Worm (Caenorhabditis elegans): ENCODE data around the gene dlc-4.

Gene dlc-4

ce11 chrIV:16407800-16408199 is 35.3 kb upstream of the dlc-4 start:
- TF ChIP-seq ahr-1 (tag; optimal IDR thresholded peaks at IDR 0.05) (no peak), hlh-8 (tag; optimal IDR thresholded peaks at IDR 0.05) (no peak), nhr-232 (tag; optimal IDR thresholded peaks at IDR 0.05) (no peak), nhr-11 (tag; optimal IDR thresholded peaks at IDR 0.05) (no peak), zip-5 (tag; optimal IDR thresholded peaks at IDR 0.05) (no peak), hlh-13 (GFP tag; optimal IDR thresholded peaks at IDR 0.05) (no peak), madf-2 (tag; optimal IDR thresholded peaks at IDR 0.05) (no peak), che-1 (tag; optimal IDR thresholded peaks at IDR 0.05) (no peak)

- TF ChIP-seq ref-2 (tag; optimal IDR thresholded peaks at IDR 0.05) (peak; percentile 45), gmeb-2 (tag; optimal IDR thresholded peaks at IDR 0.05) (no peak), ceh-31 (tag; optimal IDR thresholded peaks at IDR 0.05) (peak; percentile 20), pax-1 (tag; optimal IDR thresholded peaks at IDR 0.05) (peak; percentile 28), tbx-2 (tag; optimal IDR thresholded peaks at IDR 0.05) (peak; percentile 77), Y22D7AL.16 (tag; optimal IDR thresholded peaks at IDR 0.05) (no peak), ceh-34 (tag; optimal IDR thresholded peaks at IDR 0.05) (peak; percentile 87), sox-2 (GFP tag; IDR thresholded peaks at IDR 0.05) (peak; percentile 48)
These were observed 32.9 kb upstream of the dlc-4 start for ce11 chrIV:16410078-16410636.

- no peak for TF ChIP-seq ceh-48 (tag; optimal IDR thresholded peaks at IDR 0.05)
- no peak for TF ChIP-seq ceh-24 (tag; optimal IDR thresholded peaks at IDR 0.05)
These were observed 31.4 kb upstream of the dlc-4 start, which contains the start of gene Y65A5A.2 for ce11 chrIV:16411713-16412112. TSS of gene Y65A5A.2 (plus strand) at chrIV:16412020.

- TF ChIP-seq zip-5 (tag; optimal IDR thresholded peaks at IDR 0.05) = peak; percentile 71
- TF ChIP-seq lim-6 (tag; optimal IDR thresholded peaks at IDR 0.05) = peak; percentile 63
- TF ChIP-seq hlh-6 (tag; optimal IDR thresholded peaks at IDR 0.05) = peak; percentile 44
- peak; percentile 8 for TF ChIP-seq madf-2 (tag; optimal IDR thresholded peaks at IDR 0.05)
- TF ChIP-seq ceh-34 (tag; optimal IDR thresholded peaks at IDR 0.05) = peak; percentile 5
- TF ChIP-seq rnt-1 (tag; optimal IDR thresholded peaks at IDR 0.05) = peak; percentile 82
- TF ChIP-seq ceh-19 (GFP tag; optimal IDR thresholded peaks at IDR 0.05) = no peak
- peak; percentile 68 for TF ChIP-seq hlh-8 (tag; optimal IDR thresholded peaks at IDR 0.05)
- no peak for TF ChIP-seq hlh-13 (GFP tag; optimal IDR thresholded peaks at IDR 0.05)
- peak; percentile 51 for TF ChIP-seq ztf-16 (tag; optimal IDR thresholded peaks at IDR 0.05)
- TF ChIP-seq pros-1 (tag; optimal IDR thresholded peaks at IDR 0.05) = no peak
- TF ChIP-seq elt-2 (tag; optimal IDR thresholded peaks at IDR 0.05) = peak; percentile 37
- TF ChIP-seq C38D4.7 (GFP tag; optimal IDR thresholded peaks at IDR 0.05) = no peak
- TF ChIP-seq gmeb-2 (tag; optimal IDR thresholded peaks at IDR 0.05) = no peak
- TF ChIP-seq K02D7.2 (tag; optimal IDR thresholded peaks at IDR 0.05) = peak; percentile 19
- no peak for TF ChIP-seq pax-1 (tag; optimal IDR thresholded peaks at IDR 0.05)
- peak; percentile 69 for TF ChIP-seq eyg-1 (tag; optimal IDR thresholded peaks at IDR 0.05)
- TF ChIP-seq Y22D7AL.16 (tag; optimal IDR thresholded peaks at IDR 0.05) = no peak
- TF ChIP-seq syd-9 (tag; optimal IDR thresholded peaks at IDR 0.05) = no peak
- TF ChIP-seq ref-2 (tag; optimal IDR thresholded peaks at IDR 0.05) = peak; percentile 61
- TF ChIP-seq sdc-2 (tag; optimal IDR thresholded peaks at IDR 0.05) = no peak
- no peak for TF ChIP-seq nhr-232 (tag; optimal IDR thresholded peaks at IDR 0.05)
- peak; percentile 41 for TF ChIP-seq pqm-1 (tag; optimal IDR thresholded peaks at IDR 0.05)
- TF ChIP-seq ahr-1 (tag; optimal IDR thresholded peaks at IDR 0.05) = peak; percentile 52
- TF ChIP-seq tbx-2 (tag; optimal IDR thresholded peaks at IDR 0.05) = peak; percentile 78
- peak; percentile 50; the same call in 1 of the 2 replicates for TF ChIP-seq unc-3 (GFP tag; conservative IDR thresholded peaks at IDR 0.05)
- TF ChIP-seq unc-3 (tag; optimal IDR thresholded peaks at IDR 0.05) = peak; percentile 69
- TF ChIP-seq C08G9.2 (tag; optimal IDR thresholded peaks at IDR 0.05) = peak; percentile 98
- TF ChIP-seq ceh-2 (tag; optimal IDR thresholded peaks at IDR 0.05) = peak; percentile 86
- TF ChIP-seq ceh-31 (tag; optimal IDR thresholded peaks at IDR 0.05) = peak; percentile 94
- peak; percentile 70 for TF ChIP-seq ceh-14 (tag; optimal IDR thresholded peaks at IDR 0.05)
- TF ChIP-seq fax-1 (tag; optimal IDR thresholded peaks at IDR 0.05) = peak; percentile 75
- peak; percentile 92 for TF ChIP-seq ets-4 (tag; optimal IDR thresholded peaks at IDR 0.05)
- no peak for TF ChIP-seq ceh-22 (tag; optimal IDR thresholded peaks at IDR 0.05)
- TF ChIP-seq F13H6.1 (tag; optimal IDR thresholded peaks at IDR 0.05) = peak; percentile 48
- TF ChIP-seq unc-42 (tag; optimal IDR thresholded peaks at IDR 0.05) = peak; percentile 45
- peak; percentile 90 for TF ChIP-seq tbx-7 (tag; optimal IDR thresholded peaks at IDR 0.05)
- TF ChIP-seq fkh-6 (tag; optimal IDR thresholded peaks at IDR 0.05) = peak; percentile 31
These were observed 27.7 kb upstream of the dlc-4 start for ce11 chrIV:16415100-16415973.

Data from whole organism, late embryonic.